Fruit fly (Drosophila melanogaster) whole organism, embryonic: ENCODE results near the gene Dpy-30L1.

ENCODE experiments used
- ATbp ChIP-seq: fragments of 200-800 bp; sonication (Bioruptor generic); optimal IDR thresholded peaks from 2 replicates; lab custom pipeline; 2017; ENCODE audit warnings: missing biosample characterization, mild to moderate bottlenecking, missing genetic modification characterization, missing genetic modification reagents
- Antp ChIP-seq: fragments of 200-800 bp; sonication (Bioruptor generic); optimal IDR thresholded peaks from 3 replicates; lab custom pipeline; 2016; ENCODE audit warnings: missing biosample characterization, missing genetic modification characterization
- BtbVII ChIP-seq: fragments of 200-800 bp; sonication (Bioruptor generic); optimal IDR thresholded peaks from 3 replicates; lab custom pipeline; 2017; ENCODE audit warnings: missing biosample characterization, mild to moderate bottlenecking, missing genetic modification characterization
- Bteb2 ChIP-seq: fragments of 200-800 bp; sonication (Bioruptor generic); optimal IDR thresholded peaks from 2 replicates; lab custom pipeline; 2016; ENCODE audit warnings: missing biosample characterization, missing genetic modification characterization
- CG10274 ChIP-seq: fragments of 200-800 bp; sonication (Bioruptor generic); optimal IDR thresholded peaks from 3 replicates; lab custom pipeline; 2017; ENCODE audit warnings: missing biosample characterization, mild to moderate bottlenecking, missing genetic modification characterization
- CG11504 ChIP-seq: fragments of 200-800 bp; sonication (Bioruptor generic); optimal IDR thresholded peaks from 3 replicates; lab custom pipeline; 2019; ENCODE audit warnings: missing biosample characterization, mild to moderate bottlenecking, missing genetic modification characterization, moderate library complexity
- CG12155 ChIP-seq: fragments of 200-800 bp; sonication (Bioruptor generic); optimal IDR thresholded peaks from 3 replicates; lab custom pipeline; 2016; ENCODE audit warnings: missing biosample characterization, missing genetic modification characterization
- CG12769 ChIP-seq: fragments of 200-800 bp; sonication (Bioruptor generic); optimal IDR thresholded peaks from 2 replicates; lab custom pipeline; 2019; ENCODE audit warnings: missing biosample characterization, mild to moderate bottlenecking, missing genetic modification characterization, moderate library complexity
- CG14050 ChIP-seq: fragments of 200-800 bp; sonication (Bioruptor generic); IDR thresholded peaks from 3 replicates; pipeline ENCODE4 v1.3.6; 2022; ENCODE audit warnings: missing biosample characterization, missing genetic modification characterization
- CG14441 ChIP-seq: fragments of 200-800 bp; sonication (Bioruptor generic); IDR thresholded peaks from 2 replicates; pipeline ENCODE4 v1.3.6; 2022; ENCODE audit warnings: missing biosample characterization, missing genetic modification characterization
- CG14860 ChIP-seq: fragments of 200-800 bp; sonication (Bioruptor generic); IDR thresholded peaks from 3 replicates; pipeline ENCODE4 v1.3.6; 2022; ENCODE audit warnings: missing biosample characterization, missing genetic modification characterization; ENCODE audit not compliant: partially characterized antibody
- CG14965 ChIP-seq: fragments of 200-800 bp; sonication (Bioruptor generic); optimal IDR thresholded peaks from 2 replicates; lab custom pipeline; 2016; ENCODE audit warnings: missing biosample characterization, missing genetic modification characterization, borderline replicate concordance
- CG15269 ChIP-seq: fragments of 200-800 bp; sonication (Bioruptor generic); optimal IDR thresholded peaks from 2 replicates; lab custom pipeline; 2018; ENCODE audit warnings: missing biosample characterization, mild to moderate bottlenecking, missing genetic modification characterization, moderate library complexity
- CG15514 ChIP-seq: fragments of 200-800 bp; sonication (Bioruptor generic); optimal IDR thresholded peaks from 3 replicates; lab custom pipeline; 2017; ENCODE audit warnings: missing biosample characterization, missing genetic modification characterization, mild to moderate bottlenecking, moderate library complexity, missing genetic modification reagents
- CG15601 ChIP-seq: fragments of 200-800 bp; sonication (Bioruptor generic); optimal IDR thresholded peaks from 3 replicates; lab custom pipeline; 2019; ENCODE audit warnings: missing biosample characterization, mild to moderate bottlenecking, missing genetic modification characterization, moderate library complexity
- CG17328 ChIP-seq: fragments of 200-800 bp; sonication (Bioruptor generic); IDR thresholded peaks from 2 replicates; pipeline ENCODE4 v1.3.6; 2022; ENCODE audit warnings: missing biosample characterization, missing genetic modification characterization
- CG30431 ChIP-seq: fragments of 200-800 bp; sonication (Bioruptor generic); optimal IDR thresholded peaks from 2 replicates; lab custom pipeline; 2017; ENCODE audit warnings: missing biosample characterization, missing genetic modification characterization
- CG31365 ChIP-seq: fragments of 200-800 bp; sonication (Bioruptor generic); optimal IDR thresholded peaks from 2 replicates; lab custom pipeline; 2018; ENCODE audit warnings: missing biosample characterization, mild to moderate bottlenecking, missing genetic modification characterization
- CG32532 ChIP-seq: fragments of 200-800 bp; sonication (Bioruptor generic); IDR thresholded peaks from 2 replicates; pipeline ENCODE4 v1.3.6; 2022; ENCODE audit warnings: missing biosample characterization, missing genetic modification characterization
- CG3847 ChIP-seq: fragments of 200-800 bp; sonication (Bioruptor generic); IDR thresholded peaks from 2 replicates; pipeline ENCODE4 v1.3.6; 2022; ENCODE audit warnings: missing biosample characterization, missing genetic modification characterization
- CG8089 ChIP-seq: fragments of 200-800 bp; sonication (Bioruptor generic); optimal IDR thresholded peaks from 3 replicates; lab custom pipeline; 2016; ENCODE audit warnings: missing biosample characterization, missing genetic modification characterization
- CG8765 ChIP-seq: fragments of 200-800 bp; sonication (Bioruptor generic); IDR thresholded peaks from 2 replicates; pipeline ENCODE4 v1.3.6; 2022; ENCODE audit warnings: missing biosample characterization, missing genetic modification characterization
- CG9437 ChIP-seq: fragments of 200-800 bp; sonication (Bioruptor generic); optimal IDR thresholded peaks from 2 replicates; lab custom pipeline; 2018; ENCODE audit warnings: missing biosample characterization, mild to moderate bottlenecking, missing genetic modification characterization
- CrebB ChIP-seq: fragments of 200-800 bp; sonication (Bioruptor generic); optimal IDR thresholded peaks from 3 replicates; lab custom pipeline; 2018; ENCODE audit warnings: missing biosample characterization, mild to moderate bottlenecking, missing genetic modification characterization
- Dp ChIP-seq: fragments of 200-800 bp; sonication (Bioruptor generic); optimal IDR thresholded peaks from 2 replicates; lab custom pipeline; 2018; ENCODE audit warnings: missing biosample characterization, mild to moderate bottlenecking, missing genetic modification characterization, moderate library complexity
- E2f1 ChIP-seq: fragments of 200-800 bp; sonication (Bioruptor generic); IDR thresholded peaks from 2 replicates; pipeline ENCODE4 v1.3.6; 2022; ENCODE audit warnings: missing biosample characterization, missing genetic modification characterization
- Eip74EF ChIP-seq, 2 experiments: fragments of 200-800 bp in 1 of 2; fragments of >200 bp in 1 of 2; sonication (Bioruptor generic) in 1 of 2; optimal IDR thresholded peaks; 2 replicates each; lab custom pipeline; 2017 to 2019; ENCODE audit warnings: missing biosample characterization in 2 of 2, missing genetic modification characterization in 2 of 2, mild to moderate bottlenecking in 1 of 2, moderate library complexity in 1 of 2
- Ets65A ChIP-seq: fragments of 200-800 bp; sonication (Bioruptor generic); peaks from one replicate; lab custom pipeline; 2016; ENCODE audit warnings: missing biosample characterization, missing genetic modification characterization
- Hr3 ChIP-seq: fragments of 200-800 bp; sonication (Bioruptor generic); optimal IDR thresholded peaks from 3 replicates; lab custom pipeline; 2016; ENCODE audit warnings: missing biosample characterization, missing genetic modification characterization
- Hr39 ChIP-seq: fragments of >200 bp; optimal IDR thresholded peaks from 2 replicates; lab custom pipeline; 2017
- Nf-YA ChIP-seq: fragments of 200-800 bp; sonication (Bioruptor generic); IDR thresholded peaks from 2 replicates; pipeline ENCODE4 v1.3.6; 2022; ENCODE audit warnings: missing biosample characterization, missing genetic modification characterization
- Taf1 ChIP-seq: fragments of 200-800 bp; sonication (Bioruptor generic); IDR thresholded peaks from 2 replicates; pipeline ENCODE4 v1.3.6; 2022; ENCODE audit warnings: missing biosample characterization, missing genetic modification characterization
- YL-1 ChIP-seq: fragments of 200-800 bp; sonication (Bioruptor generic); optimal IDR thresholded peaks from 3 replicates; lab custom pipeline; 2017; ENCODE audit warnings: missing biosample characterization, mild to moderate bottlenecking, missing genetic modification characterization
- ab ChIP-seq: fragments of 200-800 bp; sonication (Bioruptor generic); optimal IDR thresholded peaks from 2 replicates; lab custom pipeline; 2016; ENCODE audit warnings: missing biosample characterization, missing genetic modification characterization
- chinmo ChIP-seq: fragments of 200-800 bp; sonication (Bioruptor generic); IDR thresholded peaks from 4 replicates; pipeline ENCODE4 v1.3.6; 2022; ENCODE audit warnings: missing biosample characterization, missing genetic modification characterization; ENCODE audit not compliant: partially characterized antibody
- chm ChIP-seq: fragments of 200-800 bp; sonication (Bioruptor generic); IDR thresholded peaks from 2 replicates; pipeline ENCODE4 v1.3.6; 2022; ENCODE audit warnings: missing biosample characterization, missing genetic modification characterization
- corto ChIP-seq: fragments of 200-800 bp; sonication (Bioruptor generic); optimal IDR thresholded peaks from 2 replicates; lab custom pipeline; 2016; ENCODE audit warnings: missing biosample characterization, mild to moderate bottlenecking, missing genetic modification characterization, moderate library complexity
- cwo ChIP-seq: fragments of 200-800 bp; sonication (Bioruptor generic); optimal IDR thresholded peaks from 3 replicates; lab custom pipeline; 2017; ENCODE audit warnings: missing biosample characterization, missing genetic modification characterization, mild to moderate bottlenecking, moderate library complexity, missing genetic modification reagents
- danr ChIP-seq: fragments of 200-800 bp; sonication (Bioruptor generic); IDR thresholded peaks from 2 replicates; pipeline ENCODE4 v1.3.6; 2022; ENCODE audit warnings: missing biosample characterization, missing genetic modification characterization
- disco-r ChIP-seq: fragments of 200-800 bp; sonication (Bioruptor generic); optimal IDR thresholded peaks from 2 replicates; lab custom pipeline; 2016; ENCODE audit warnings: missing biosample characterization, missing genetic modification characterization
- fru ChIP-seq: fragments of >200 bp; optimal IDR thresholded peaks from 2 replicates; lab custom pipeline; 2017
- gem ChIP-seq: fragments of 200-800 bp; sonication (Bioruptor generic); optimal IDR thresholded peaks from 2 replicates; lab custom pipeline; 2019; ENCODE audit warnings: missing biosample characterization, mild to moderate bottlenecking, missing genetic modification characterization, moderate library complexity
- hb ChIP-seq: fragments of 200-800 bp; sonication (Bioruptor generic); IDR thresholded peaks from 3 replicates; pipeline ENCODE4 v1.3.6; 2022; ENCODE audit warnings: missing biosample characterization, missing genetic modification characterization; ENCODE audit not compliant: partially characterized antibody
- inv ChIP-seq: fragments of 200-800 bp; sonication (Bioruptor generic); IDR thresholded peaks from 2 replicates; pipeline ENCODE4 v1.3.6; 2022; ENCODE audit warnings: missing biosample characterization, missing genetic modification characterization; ENCODE audit not compliant: partially characterized antibody
- mld ChIP-seq: fragments of 200-800 bp; sonication (Bioruptor generic); IDR thresholded peaks from 3 replicates; pipeline ENCODE4 v1.3.6; 2022; ENCODE audit warnings: missing biosample characterization, missing genetic modification characterization; ENCODE audit not compliant: partially characterized antibody
- pb ChIP-seq: fragments of 200-800 bp; sonication (Bioruptor generic); optimal IDR thresholded peaks from 3 replicates; lab custom pipeline; 2016; ENCODE audit warnings: missing biosample characterization, missing genetic modification characterization
- pfk ChIP-seq: fragments of 200-800 bp; sonication (Bioruptor generic); optimal IDR thresholded peaks from 2 replicates; lab custom pipeline; 2018; ENCODE audit warnings: missing biosample characterization, mild to moderate bottlenecking, missing genetic modification characterization, moderate library complexity
- schlank ChIP-seq: fragments of 200-800 bp; sonication (Bioruptor generic); optimal IDR thresholded peaks from 2 replicates; lab custom pipeline; 2018; ENCODE audit warnings: missing biosample characterization, mild to moderate bottlenecking, missing genetic modification characterization
- yki ChIP-seq: fragments of >200 bp; optimal IDR thresholded peaks from 3 replicates; lab custom pipeline; 2018
- z ChIP-seq: fragments of 200-800 bp; sonication (Bioruptor generic); IDR thresholded peaks from 3 replicates; pipeline ENCODE4 v1.3.6; 2022; ENCODE audit warnings: missing biosample characterization, missing genetic modification characterization
- zfh1 ChIP-seq: fragments of 200-800 bp; sonication (Bioruptor generic); IDR thresholded peaks from 3 replicates; pipeline ENCODE4 v1.3.6; 2022; ENCODE audit warnings: missing biosample characterization, missing genetic modification characterization

The Dpy-30L1 gene

DNA sequence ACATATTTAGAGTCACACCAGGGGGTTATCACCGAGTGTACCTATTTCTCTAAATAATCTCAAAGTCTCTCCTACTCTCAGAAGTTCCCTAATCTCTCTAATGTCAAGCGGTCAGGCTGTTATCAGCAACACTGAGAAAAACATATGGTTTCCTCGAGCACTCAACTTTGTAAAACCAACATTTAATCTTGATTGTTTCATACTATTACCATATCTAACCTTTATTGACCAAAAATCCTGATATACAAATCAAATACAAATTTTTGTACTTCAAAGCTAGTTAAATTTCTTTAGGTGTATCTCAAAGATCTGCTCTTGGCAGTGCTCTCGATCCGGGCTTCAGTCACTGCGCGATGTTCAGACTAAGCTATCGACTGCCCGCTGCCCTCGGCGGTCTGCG is 29.2 kb upstream of the Dpy-30L1 start, which contains the start of gene CG6415 (continued):
- TF ChIP-seq cwo (peak; percentile 63), pfk (GFP tag; lab: Kevin White, UChicago) (no peak), CG31365 (tag; lab: Kevin White, UChicago) (no peak), CG15601 (peak; percentile 55), CG30431 (GFP tag; lab: Kevin White, UChicago) (peak; percentile 54), CG14965 (GFP tag; lab: Kevin White, UChicago) (peak; percentile 42), inv (GFP tag; lab: Robert Waterston, UW) (no peak), CG11504 (peak; percentile 72), CG8765 (peak; percentile 41; the same call in 1 of the 2 replicates), chm (peak; percentile 61; the same call in 1 of the 2 replicates), disco-r (GFP tag; lab: Kevin White, UChicago) (no peak), E2f1 (GFP tag; lab: Robert Waterston, UW) (peak; percentile 68), pb (GFP tag; lab: Kevin White, UChicago) (peak; percentile 6), CG14050 (GFP tag; lab: Robert Waterston, UW) (peak; percentile 32; the same call in 1 of the 3 replicates), Nf-YA (GFP tag; lab: Robert Waterston, UW) (no peak), z (GFP tag; lab: Robert Waterston, UW) (no peak), ab (GFP tag; lab: Kevin White, UChicago) (no peak), YL-1 (GFP tag; lab: Kevin White, UChicago) (no peak), Hr39 (lab: Kevin White, UChicago) (no peak), gem (peak; percentile 87), CG15514 (peak; percentile 44), CG3847 (peak; percentile 54), CG15269 (tag; lab: Kevin White, UChicago) (peak; percentile 75), CG8089 (peak; percentile 44), CG9437 (GFP tag; lab: Kevin White, UChicago) (peak; percentile 29), corto (GFP tag; lab: Kevin White, UChicago) (no peak), CrebB (tag; lab: Kevin White, UChicago) (peak; percentile 42), zfh1 (peak; percentile 83), schlank (peak; percentile 25), CG17328 (GFP tag; lab: Robert Waterston, UW) (peak; percentile 75), CG12769 (peak; percentile 78), Dp (no peak), Eip74EF (GFP tag; optimal IDR thresholded peaks at IDR 0.05; lab: Kevin White, UChicago) (no peak), mld (no peak), Antp (GFP tag; lab: Kevin White, UChicago) (peak; percentile 56), danr (GFP tag; lab: Robert Waterston, UW) (peak; percentile 51; the same call in 1 of the 2 replicates), Ets65A (GFP tag; lab: Kevin White, UChicago) (no peak), yki (no peak), chinmo (GFP tag; lab: Robert Waterston, UW) (no peak), BtbVII (GFP tag; lab: Kevin White, UChicago) (peak; percentile 73), CG32532 (GFP tag; lab: Robert Waterston, UW) (peak; percentile 68; the same call in 1 of the 2 replicates), CG14860 (GFP tag; lab: Robert Waterston, UW) (no peak), CG12155 (peak; percentile 70), CG14441 (GFP tag; lab: Robert Waterston, UW) (peak; percentile 77), Taf1 (GFP tag; lab: Robert Waterston, UW) (peak; percentile 17; the same call in 1 of the 2 replicates), CG10274 (GFP tag; lab: Kevin White, UChicago) (peak; percentile 44), fru (lab: Kevin White, UChicago) (no peak), hb (GFP tag; lab: Robert Waterston, UW) (no peak), Bteb2 (peak; percentile 45), ATbp (peak; percentile 71), Hr3 (GFP tag; lab: Kevin White, UChicago) (peak; percentile 60)
